Fruit fly (Drosophila melanogaster) whole organism, prepupa: ENCODE results near the gene Gcn5.
A peak's percentile ranks its signal among the peaks of the same experiment; 100 is the strongest.

Experiments used
- Blimp-1 ChIP-seq: fragments of 200-800 bp; sonication (Bioruptor generic); optimal IDR thresholded peaks from 3 replicates; lab custom pipeline; 2017; ENCODE audit warnings: missing biosample characterization, missing genetic modification characterization, mild to moderate bottlenecking, moderate library complexity, missing genetic modification reagents
- CG10669 ChIP-seq: fragments of 200-800 bp; sonication (Bioruptor generic); optimal IDR thresholded peaks from 3 replicates; lab custom pipeline; 2018; ENCODE audit warnings: missing biosample characterization, mild to moderate bottlenecking, missing genetic modification characterization, moderate library complexity
- CG11294 ChIP-seq: fragments of 200-800 bp; sonication (Bioruptor generic); IDR thresholded peaks from 2 replicates; pipeline ENCODE4 v1.3.6; 2022; ENCODE audit warnings: missing biosample characterization, missing genetic modification characterization
- CG11902 ChIP-seq: fragments of 200-800 bp; sonication (Bioruptor generic); optimal IDR thresholded peaks from 3 replicates; lab custom pipeline; 2016; ENCODE audit warnings: missing biosample characterization, missing genetic modification characterization
- CG15336 ChIP-seq: fragments of 200-800 bp; sonication (Bioruptor generic); IDR thresholded peaks from 2 replicates; pipeline ENCODE4 v1.3.6; 2022; ENCODE audit warnings: missing biosample characterization, missing genetic modification characterization
- CG1621 ChIP-seq: fragments of 200-800 bp; sonication (Bioruptor generic); optimal IDR thresholded peaks from 3 replicates; lab custom pipeline; 2018; ENCODE audit warnings: missing biosample characterization, mild to moderate bottlenecking, missing genetic modification characterization
- CG3032 ChIP-seq: fragments of 200-800 bp; optimal IDR thresholded peaks from 2 replicates; lab custom pipeline; 2019; ENCODE audit warnings: missing biosample characterization, mild to moderate bottlenecking, missing genetic modification characterization, moderate library complexity
- CG32006 ChIP-seq: fragments of 200-800 bp; sonication (Bioruptor generic); optimal IDR thresholded peaks from 3 replicates; lab custom pipeline; 2017; ENCODE audit warnings: missing biosample characterization, mild to moderate bottlenecking, missing genetic modification characterization
- CG34406 ChIP-seq: fragments of 200-800 bp; sonication (Bioruptor generic); optimal IDR thresholded peaks from 3 replicates; lab custom pipeline; 2016; ENCODE audit warnings: missing biosample characterization, missing genetic modification characterization
- CG6792 ChIP-seq: fragments of 200-800 bp; sonication (Bioruptor generic); optimal IDR thresholded peaks from 3 replicates; lab custom pipeline; 2016; ENCODE audit warnings: missing biosample characterization, missing genetic modification characterization
- CG6808 ChIP-seq: fragments of 200-800 bp; sonication (Bioruptor generic); optimal IDR thresholded peaks from 3 replicates; lab custom pipeline; 2017; ENCODE audit warnings: missing biosample characterization, missing genetic modification characterization, mild to moderate bottlenecking, moderate library complexity, missing genetic modification reagents
- CG6854 ChIP-seq: fragments of 200-800 bp; sonication (Bioruptor generic); optimal IDR thresholded peaks from 2 replicates; lab custom pipeline; 2017; ENCODE audit warnings: missing biosample characterization, mild to moderate bottlenecking, missing genetic modification characterization
- CG7368 ChIP-seq: fragments of 200-800 bp; sonication (Bioruptor generic); optimal IDR thresholded peaks from 3 replicates; lab custom pipeline; 2016; ENCODE audit warnings: missing biosample characterization, missing genetic modification characterization
- CG8319 ChIP-seq: fragments of 200-800 bp; sonication (Bioruptor generic); optimal IDR thresholded peaks from 3 replicates; lab custom pipeline; 2016; ENCODE audit warnings: missing biosample characterization, missing genetic modification characterization
- CG9139 ChIP-seq: fragments of 200-800 bp; sonication (Bioruptor generic); optimal IDR thresholded peaks from 3 replicates; lab custom pipeline; 2017; ENCODE audit warnings: missing biosample characterization, mild to moderate bottlenecking, missing genetic modification characterization
- Eip75B ChIP-seq: fragments of 200-800 bp; sonication (Bioruptor generic); optimal IDR thresholded peaks from 3 replicates; lab custom pipeline; 2016; ENCODE audit warnings: missing biosample characterization, missing genetic modification characterization
- Eip78C ChIP-seq: fragments of 200-800 bp; sonication (Bioruptor generic); peaks from one replicate; lab custom pipeline; 2016; ENCODE audit warnings: missing biosample characterization, missing genetic modification characterization
- Eip93F ChIP-seq: fragments of 200-800 bp; sonication (Bioruptor generic); optimal IDR thresholded peaks from 2 replicates; lab custom pipeline; 2016; ENCODE audit warnings: missing biosample characterization, mild to moderate bottlenecking, missing genetic modification characterization
- Ets21C ChIP-seq: fragments of 200-800 bp; sonication (Bioruptor generic); optimal IDR thresholded peaks from 3 replicates; lab custom pipeline; 2016; ENCODE audit warnings: missing biosample characterization, missing genetic modification characterization
- Ets96B ChIP-seq: fragments of 200-800 bp; optimal IDR thresholded peaks from 2 replicates; lab custom pipeline; 2019; ENCODE audit warnings: missing biosample characterization, mild to moderate bottlenecking, missing genetic modification characterization, moderate library complexity
- Gug ChIP-seq: fragments of 200-800 bp; sonication (Bioruptor generic); IDR thresholded peaks from 2 replicates; pipeline ENCODE4 v1.3.6; 2022; ENCODE audit warnings: missing biosample characterization, missing genetic modification characterization
- Hr38 ChIP-seq: sonication (Bioruptor generic); optimal IDR thresholded peaks from 2 replicates; lab custom pipeline; 2016; ENCODE audit warnings: missing biosample characterization, missing genetic modification characterization
- Lpt ChIP-seq: fragments of 200-800 bp; sonication (Bioruptor generic); optimal IDR thresholded peaks from 3 replicates; lab custom pipeline; 2016; ENCODE audit warnings: missing biosample characterization, missing genetic modification characterization
- Met ChIP-seq: fragments of 200-800 bp; sonication (Bioruptor generic); optimal IDR thresholded peaks from 3 replicates; lab custom pipeline; 2016; ENCODE audit warnings: missing biosample characterization, missing genetic modification characterization
- OdsH ChIP-seq: fragments of 200-800 bp; sonication (Bioruptor generic); optimal IDR thresholded peaks from 3 replicates; lab custom pipeline; 2016; ENCODE audit warnings: missing biosample characterization, missing genetic modification characterization
- Smox ChIP-seq: fragments of 200-800 bp; sonication (Bioruptor generic); optimal IDR thresholded peaks from 3 replicates; lab custom pipeline; 2016; ENCODE audit warnings: missing biosample characterization, missing genetic modification characterization
- Sox102F ChIP-seq: fragments of 200-800 bp; sonication (Bioruptor generic); optimal IDR thresholded peaks from 2 replicates; lab custom pipeline; 2016; ENCODE audit warnings: missing biosample characterization, mild to moderate bottlenecking, missing genetic modification characterization
- Sox14 ChIP-seq: fragments of 200-800 bp; sonication (Bioruptor generic); optimal IDR thresholded peaks from 3 replicates; lab custom pipeline; 2016; ENCODE audit warnings: missing biosample characterization, missing genetic modification characterization
- achi ChIP-seq: fragments of 200-800 bp; sonication (Bioruptor generic); optimal IDR thresholded peaks from 3 replicates; lab custom pipeline; 2016; ENCODE audit warnings: missing biosample characterization, missing genetic modification characterization
- acj6 ChIP-seq: fragments of 200-800 bp; sonication (Bioruptor generic); optimal IDR thresholded peaks from 3 replicates; lab custom pipeline; 2016; ENCODE audit warnings: missing biosample characterization, missing genetic modification characterization
- dac ChIP-seq: fragments of 200-800 bp; sonication (Bioruptor generic); optimal IDR thresholded peaks from 2 replicates; lab custom pipeline; 2017; ENCODE audit warnings: missing biosample characterization, mild to moderate bottlenecking, missing genetic modification characterization
- dsx ChIP-seq: fragments of 200-800 bp; optimal IDR thresholded peaks from 3 replicates; lab custom pipeline; 2019; ENCODE audit warnings: missing biosample characterization, mild to moderate bottlenecking, missing genetic modification characterization, moderate library complexity; ENCODE audit not compliant: poor library complexity, severe bottlenecking
- esn ChIP-seq: fragments of 200-800 bp; sonication (Bioruptor generic); optimal IDR thresholded peaks from 2 replicates; lab custom pipeline; 2016; ENCODE audit warnings: missing biosample characterization, mild to moderate bottlenecking, missing genetic modification characterization, moderate library complexity
- fd59A ChIP-seq: fragments of 200-800 bp; sonication (Bioruptor generic); optimal IDR thresholded peaks from 2 replicates; lab custom pipeline; 2017; ENCODE audit warnings: missing biosample characterization, mild to moderate bottlenecking, missing genetic modification characterization, missing genetic modification reagents
- fkh ChIP-seq: fragments of 200-800 bp; sonication (Bioruptor generic); optimal IDR thresholded peaks from 3 replicates; lab custom pipeline; 2017; ENCODE audit warnings: missing biosample characterization, mild to moderate bottlenecking, missing genetic modification characterization, moderate library complexity
- lz ChIP-seq: fragments of 200-800 bp; sonication (Bioruptor generic); optimal IDR thresholded peaks from 3 replicates; lab custom pipeline; 2016; ENCODE audit warnings: missing biosample characterization, missing genetic modification characterization
- pdm3 ChIP-seq: fragments of 200-800 bp; sonication (Bioruptor generic); optimal IDR thresholded peaks from 3 replicates; lab custom pipeline; 2016; ENCODE audit warnings: missing biosample characterization, missing genetic modification characterization
- salr ChIP-seq, 2 experiments: fragments of 200-800 bp; sonication (Bioruptor generic); optimal IDR thresholded peaks; 3 replicates each; lab custom pipeline; 2016 to 2018; ENCODE audit warnings: missing biosample characterization in 2 of 2, missing genetic modification characterization in 2 of 2, mild to moderate bottlenecking in 1 of 2
- spab ChIP-seq: fragments of 200-800 bp; sonication (Bioruptor generic); optimal IDR thresholded peaks from 2 replicates; lab custom pipeline; 2017; ENCODE audit warnings: missing biosample characterization, mild to moderate bottlenecking, missing genetic modification characterization, missing genetic modification reagents
- svp ChIP-seq: fragments of 200-800 bp; sonication (Bioruptor generic); peaks from one replicate; lab custom pipeline; 2016; ENCODE audit warnings: missing biosample characterization, missing genetic modification characterization

The Gcn5 gene

dm6 chr3L:12551671-12552070, 27.9 kb upstream of the Gcn5 start (continued):
- peak; percentile 73 for TF ChIP-seq dsx (GFP tag; lab: Kevin White, UChicago)
- peak; percentile 75 for TF ChIP-seq achi (GFP tag; lab: Kevin White, UChicago)
- peak; percentile 68 for TF ChIP-seq CG32006
- TF ChIP-seq Lpt (GFP tag; lab: Kevin White, UChicago), result peak; percentile 14
- TF ChIP-seq lz (GFP tag; lab: Kevin White, UChicago), result peak; percentile 78
- peak; percentile 62 for TF ChIP-seq CG9139
- TF ChIP-seq CG6854 (GFP tag; lab: Kevin White, UChicago), result peak; percentile 66
- TF ChIP-seq CG7368 (GFP tag; lab: Kevin White, UChicago), result peak; percentile 67
- TF ChIP-seq Ets96B (tag; lab: Kevin White, UChicago), result peak; percentile 78
- peak; percentile 67 for TF ChIP-seq fd59A (GFP tag; lab: Kevin White, UChicago)
- TF ChIP-seq CG11294, result no peak
- peak; percentile 83 for TF ChIP-seq esn (GFP tag; lab: Kevin White, UChicago)

DNA sequence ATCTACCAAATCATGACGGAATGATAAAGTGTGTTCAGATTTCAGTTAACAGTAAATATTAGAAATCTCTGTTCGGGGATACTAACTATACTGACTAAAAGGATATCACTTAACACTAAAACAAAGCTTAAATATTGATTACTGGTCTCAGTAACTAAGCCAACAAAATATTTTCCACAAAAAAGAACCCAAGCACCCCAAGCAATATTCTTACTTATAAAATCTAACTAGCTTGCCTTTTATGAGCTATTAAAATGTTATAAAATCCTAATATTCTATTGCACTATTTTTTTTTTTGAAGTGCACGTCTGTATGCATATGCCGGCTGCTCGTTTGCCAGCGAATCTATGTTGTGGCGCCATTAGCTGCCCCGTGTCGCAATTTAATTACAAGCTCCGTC, 25.7 kb upstream of the Gcn5 start:
- TF ChIP-seq Eip78C (GFP tag; lab: Kevin White, UChicago) (peak; percentile 74), CG9139 (no peak), svp (GFP tag; lab: Kevin White, UChicago) (peak; percentile 58)

- peak; percentile 90 for TF ChIP-seq fkh (GFP tag; lab: Kevin White, UChicago)
- no peak for TF ChIP-seq Met (GFP tag; lab: Kevin White, UChicago)
- no peak for TF ChIP-seq Sox102F (GFP tag; lab: Kevin White, UChicago)
- TF ChIP-seq CG15336 (GFP tag; lab: Robert Waterston, UW), result no peak
- TF ChIP-seq Lpt (GFP tag; lab: Kevin White, UChicago), result no peak
- no peak for TF ChIP-seq CG6792
Observed at dm6 chr3L:12537123-12537522, 13.3 kb upstream of the Gcn5 start, which contains the start of gene CG4069. CG4069 (minus strand) TSS chr3L:12537315.

DNA sequence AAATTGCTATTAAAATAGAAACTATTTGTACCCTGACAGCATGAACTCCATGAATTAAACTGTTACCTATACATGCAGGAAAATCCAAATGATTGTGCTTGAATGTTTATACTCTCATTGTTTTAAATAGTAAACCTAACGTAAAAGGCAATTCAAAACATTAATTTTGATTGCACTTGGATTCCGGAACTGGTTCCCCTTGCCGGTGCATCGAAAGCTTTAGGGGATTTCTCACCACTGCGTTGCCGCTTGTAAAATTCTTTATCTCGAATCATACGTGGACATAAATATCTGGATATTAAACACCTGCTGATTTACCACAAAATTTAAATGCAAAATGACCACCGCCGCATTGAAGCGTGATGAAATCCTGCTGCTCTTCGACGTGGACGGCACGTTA, 10.5 kb upstream of the Gcn5 start, which contains the start of gene Pmm2:
TSS of gene Pmm2 (plus strand) at position 273 of the 400 bp plus-strand sequence.
- TF ChIP-seq esn (GFP tag; lab: Kevin White, UChicago) (peak; percentile 2), fkh (GFP tag; lab: Kevin White, UChicago) (no peak), CG1621 (tag; lab: Kevin White, UChicago) (peak; percentile 51), dsx (GFP tag; lab: Kevin White, UChicago) (peak; percentile 9), Eip78C (GFP tag; lab: Kevin White, UChicago) (peak; percentile 63)
- TF ChIP-seq, all 60 proteins: peak for 4

dm6 chr3L:12533392-12534070, 9.7 kb upstream of the Gcn5 start, which contains the start of the genes Tsf2 and CG34242:
Tsf2 (minus strand) TSS chr3L:12533724.
CG34242 (plus strand) TSS chr3L:12533996.
- no peak for TF ChIP-seq CG34406
- peak; percentile 83 for TF ChIP-seq CG11294
- TF ChIP-seq CG11902 (GFP tag; lab: Kevin White, UChicago), result peak; percentile 84
- TF ChIP-seq CG8319 (GFP tag; lab: Kevin White, UChicago), result peak; percentile 81
- TF ChIP-seq pdm3 (GFP tag; lab: Kevin White, UChicago), result no peak
- TF ChIP-seq Blimp-1 (GFP tag; lab: Kevin White, UChicago), result peak; percentile 53
- no peak for TF ChIP-seq Eip75B (GFP tag; lab: Kevin White, UChicago)
- peak; percentile 42 for TF ChIP-seq CG1621 (tag; lab: Kevin White, UChicago)
- no peak for TF ChIP-seq acj6
- TF ChIP-seq svp (GFP tag; lab: Kevin White, UChicago), result no peak
- peak; percentile 58 for TF ChIP-seq CG6792
- no peak for TF ChIP-seq fd59A (GFP tag; lab: Kevin White, UChicago)
- TF ChIP-seq OdsH, result no peak
- TF ChIP-seq Ets21C (GFP tag; lab: Kevin White, UChicago), result no peak
- TF ChIP-seq spab (GFP tag; lab: Kevin White, UChicago), result peak; percentile 74
- peak; percentile 95 for TF ChIP-seq Gug (GFP tag; lab: Robert Waterston, UW)
- no peak for TF ChIP-seq CG32006
- no peak for TF ChIP-seq salr (GFP tag; optimal IDR thresholded peaks at IDR 0.05; lab: Kevin White, UChicago)
- no peak for TF ChIP-seq dac
- no peak for TF ChIP-seq Sox102F (GFP tag; lab: Kevin White, UChicago)
- TF ChIP-seq Sox14 (GFP tag; lab: Kevin White, UChicago), result no peak
- TF ChIP-seq CG10669 (GFP tag; lab: Kevin White, UChicago), result no peak
- TF ChIP-seq Hr38 (GFP tag; lab: Kevin White, UChicago), result no peak
- TF ChIP-seq CG3032 (tag; lab: Kevin White, UChicago), result peak; percentile 87
- TF ChIP-seq CG6808 (GFP tag; lab: Kevin White, UChicago), result no peak
- TF ChIP-seq Smox (GFP tag; lab: Kevin White, UChicago), result no peak
- peak; percentile 81 for TF ChIP-seq Ets96B (tag; lab: Kevin White, UChicago)
- TF ChIP-seq CG6854 (GFP tag; lab: Kevin White, UChicago), result no peak
- TF ChIP-seq CG9139, result peak; percentile 69
- peak; percentile 34 for TF ChIP-seq Eip93F (GFP tag; lab: Kevin White, UChicago)
